Fruit fly (Drosophila melanogaster) whole organism, embryonic: Measurements from ENCODE around the gene Tis11.

Experiments
- Atf6 ChIP-seq: fragments of 200-800 bp; sonication (Bioruptor generic); IDR thresholded peaks from 2 replicates; pipeline ENCODE4 v1.3.6; 2022; ENCODE audit warnings: missing biosample characterization, missing genetic modification characterization
- CG10209 ChIP-seq: fragments of 200-800 bp; sonication (Bioruptor generic); optimal IDR thresholded peaks from 3 replicates; lab custom pipeline; 2017; ENCODE audit warnings: missing biosample characterization, mild to moderate bottlenecking, missing genetic modification characterization, missing genetic modification reagents
- CG10321 ChIP-seq: fragments of 200-800 bp; sonication (Bioruptor generic); IDR thresholded peaks from 2 replicates; pipeline ENCODE4 v1.3.6; 2022; ENCODE audit warnings: missing biosample characterization, missing genetic modification characterization
- CG10543 ChIP-seq: fragments of 200-800 bp; sonication (Bioruptor generic); optimal IDR thresholded peaks from 3 replicates; lab custom pipeline; 2017; ENCODE audit warnings: missing biosample characterization, mild to moderate bottlenecking, missing genetic modification characterization, moderate library complexity
- CG11695 ChIP-seq: fragments of 200-800 bp; sonication (Bioruptor generic); IDR thresholded peaks from 3 replicates; pipeline ENCODE4 v1.3.6; 2022; ENCODE audit warnings: missing biosample characterization, missing genetic modification characterization
- CG12299 ChIP-seq: fragments of 200-800 bp; sonication (Bioruptor generic); optimal IDR thresholded peaks from 2 replicates; lab custom pipeline; 2018; ENCODE audit warnings: missing biosample characterization, mild to moderate bottlenecking, missing genetic modification characterization
- CG16863 ChIP-seq: fragments of 200-800 bp; sonication (Bioruptor generic); optimal IDR thresholded peaks from 3 replicates; lab custom pipeline; 2016; ENCODE audit warnings: missing biosample characterization, missing genetic modification characterization
- CG17385 ChIP-seq: fragments of 200-800 bp; sonication (Bioruptor generic); optimal IDR thresholded peaks from 3 replicates; lab custom pipeline; 2018; ENCODE audit warnings: missing biosample characterization, mild to moderate bottlenecking, missing genetic modification characterization
- CG2199 ChIP-seq: fragments of 200-800 bp; sonication (Bioruptor generic); IDR thresholded peaks from 3 replicates; pipeline ENCODE4 v1.3.6; 2022; ENCODE audit warnings: missing biosample characterization, missing genetic modification characterization
- CG31388 ChIP-seq: fragments of 200-800 bp; sonication (Bioruptor generic); optimal IDR thresholded peaks from 2 replicates; lab custom pipeline; 2016; ENCODE audit warnings: missing biosample characterization, missing genetic modification characterization
- CG3163 ChIP-seq: fragments of 200-800 bp; sonication (Bioruptor generic); optimal IDR thresholded peaks from 3 replicates; lab custom pipeline; 2016; ENCODE audit warnings: missing biosample characterization, missing genetic modification characterization
- CG4360 ChIP-seq: fragments of 200-800 bp; sonication (Bioruptor generic); IDR thresholded peaks from 2 replicates; pipeline ENCODE4 v1.3.6; 2022; ENCODE audit warnings: missing biosample characterization, missing genetic modification characterization
- CG5180 ChIP-seq: fragments of 200-800 bp; sonication (Bioruptor generic); optimal IDR thresholded peaks from 3 replicates; lab custom pipeline; 2017; ENCODE audit warnings: missing biosample characterization, missing genetic modification characterization, mild to moderate bottlenecking, moderate library complexity, missing genetic modification reagents
- CG8290 ChIP-seq, 3 experiments: fragments of 200-800 bp; sonication (Bioruptor generic); optimal IDR thresholded peaks; 2 replicates each; lab custom pipeline; 2016 to 2019; ENCODE audit warnings: missing biosample characterization in 3 of 3, missing genetic modification characterization in 3 of 3, mild to moderate bottlenecking in 2 of 3, moderate library complexity in 1 of 3
- CG8924 ChIP-seq: fragments of 200-800 bp; optimal IDR thresholded peaks from 3 replicates; lab custom pipeline; 2019; ENCODE audit warnings: missing biosample characterization, mild to moderate bottlenecking, missing genetic modification characterization, moderate library complexity
- CG9727 ChIP-seq: fragments of 200-800 bp; sonication (Bioruptor generic); optimal IDR thresholded peaks from 3 replicates; lab custom pipeline; 2017; ENCODE audit warnings: missing biosample characterization, mild to moderate bottlenecking, missing genetic modification characterization
- Gsc ChIP-seq: fragments of 200-800 bp; sonication (Bioruptor generic); IDR thresholded peaks from 2 replicates; pipeline ENCODE4 v1.3.6; 2022; ENCODE audit warnings: missing biosample characterization, missing genetic modification characterization
- HmgZ ChIP-seq: fragments of 200-800 bp; sonication (Bioruptor generic); optimal IDR thresholded peaks from 2 replicates; lab custom pipeline; 2018; ENCODE audit warnings: missing biosample characterization, mild to moderate bottlenecking, missing genetic modification characterization
- Kr ChIP-seq: fragments of 200-800 bp; sonication (Bioruptor generic); optimal IDR thresholded peaks from 2 replicates; lab custom pipeline; 2017; ENCODE audit warnings: missing biosample characterization, mild to moderate bottlenecking, missing genetic modification characterization
- Med ChIP-seq: fragments of 200-800 bp; sonication (Bioruptor generic); peaks from one replicate; lab custom pipeline; 2016; ENCODE audit warnings: missing biosample characterization, missing genetic modification characterization, mild to moderate bottlenecking, inconsistent platforms, moderate library complexity
- Sox100B ChIP-seq: fragments of 200-800 bp; sonication (Bioruptor generic); optimal IDR thresholded peaks from 3 replicates; lab custom pipeline; 2018; ENCODE audit warnings: missing biosample characterization, mild to moderate bottlenecking, missing genetic modification characterization
- Spps ChIP-seq: fragments of 200-800 bp; sonication (Bioruptor generic); optimal IDR thresholded peaks from 2 replicates; lab custom pipeline; 2018; ENCODE audit warnings: missing biosample characterization, mild to moderate bottlenecking, missing genetic modification characterization
- Trl ChIP-seq, 3 experiments: fragments of >200 bp in 2 of 3; fragments of 200-800 bp in 1 of 3; sonication (Bioruptor generic) in 1 of 3; optimal IDR thresholded peaks; 2 replicates in 1 of 3; 3 replicates in 2 of 3; lab custom pipeline; 2016 to 2017; ENCODE audit warnings: missing biosample characterization in 1 of 3, missing genetic modification characterization in 1 of 3
- ac ChIP-seq: fragments of 200-800 bp; sonication (Bioruptor generic); optimal IDR thresholded peaks from 3 replicates; lab custom pipeline; 2017; ENCODE audit warnings: missing biosample characterization, mild to moderate bottlenecking, missing genetic modification characterization
- bab2 ChIP-seq: fragments of 200-800 bp; sonication (Bioruptor generic); optimal IDR thresholded peaks from 2 replicates; lab custom pipeline; 2016; ENCODE audit warnings: missing biosample characterization, missing genetic modification characterization
- bsh ChIP-seq, 2 experiments: fragments of 200-800 bp; sonication (Bioruptor generic); optimal IDR thresholded peaks; 2 replicates each; lab custom pipeline; 2017 to 2018; ENCODE audit warnings: mild to moderate bottlenecking in 2 of 2, missing biosample characterization in 2 of 2, missing genetic modification characterization in 2 of 2, moderate library complexity in 1 of 2
- cg ChIP-seq: fragments of 200-800 bp; sonication (Bioruptor generic); optimal IDR thresholded peaks from 3 replicates; lab custom pipeline; 2019; ENCODE audit warnings: missing biosample characterization, mild to moderate bottlenecking, missing genetic modification characterization, moderate library complexity
- chinmo ChIP-seq: fragments of 200-800 bp; sonication (Bioruptor generic); IDR thresholded peaks from 4 replicates; pipeline ENCODE4 v1.3.6; 2022; ENCODE audit warnings: missing biosample characterization, missing genetic modification characterization; ENCODE audit not compliant: partially characterized antibody
- dmrt11E ChIP-seq: fragments of 200-800 bp; sonication (Bioruptor generic); optimal IDR thresholded peaks from 3 replicates; lab custom pipeline; 2018; ENCODE audit warnings: missing biosample characterization, mild to moderate bottlenecking, missing genetic modification characterization, moderate library complexity
- eve ChIP-seq, 2 experiments: fragments of >200 bp; optimal IDR thresholded peaks; 2 replicates each; lab custom pipeline; 2017; ENCODE audit warnings: missing biosample characterization in 2 of 2, missing genetic modification characterization in 2 of 2
- gcm ChIP-seq: fragments of 200-800 bp; sonication (Bioruptor generic); optimal IDR thresholded peaks from 2 replicates; lab custom pipeline; 2019; ENCODE audit warnings: missing biosample characterization, mild to moderate bottlenecking, missing genetic modification characterization, moderate library complexity
- kni ChIP-seq: fragments of 200-800 bp; sonication (Bioruptor generic); optimal IDR thresholded peaks from 3 replicates; lab custom pipeline; 2017; ENCODE audit warnings: mild to moderate bottlenecking, missing biosample characterization, missing genetic modification reagents, missing genetic modification characterization
- lbe ChIP-seq: fragments of 200-800 bp; sonication (Bioruptor generic); optimal IDR thresholded peaks from 2 replicates; lab custom pipeline; 2016; ENCODE audit warnings: missing biosample characterization, mild to moderate bottlenecking, missing genetic modification characterization
- luna ChIP-seq: fragments of 200-800 bp; sonication (Bioruptor generic); optimal IDR thresholded peaks from 2 replicates; lab custom pipeline; 2016; ENCODE audit warnings: missing biosample characterization, missing genetic modification characterization
- mam ChIP-seq: fragments of 200-800 bp; sonication (Bioruptor generic); optimal IDR thresholded peaks from 3 replicates; lab custom pipeline; 2016; ENCODE audit warnings: missing biosample characterization, missing genetic modification characterization
- nau ChIP-seq: fragments of 200-800 bp; sonication (Bioruptor generic); optimal IDR thresholded peaks from 3 replicates; lab custom pipeline; 2017; ENCODE audit warnings: missing biosample characterization, mild to moderate bottlenecking, missing genetic modification characterization, missing genetic modification reagents
- nmo ChIP-seq: fragments of 200-800 bp; sonication (Bioruptor generic); optimal IDR thresholded peaks from 2 replicates; lab custom pipeline; 2018; ENCODE audit warnings: missing biosample characterization, mild to moderate bottlenecking, missing genetic modification characterization, moderate library complexity
- nom ChIP-seq: fragments of 200-800 bp; sonication (Bioruptor generic); optimal IDR thresholded peaks from 2 replicates; lab custom pipeline; 2017; ENCODE audit warnings: missing biosample characterization, missing genetic modification characterization, mild to moderate bottlenecking, moderate library complexity, missing genetic modification reagents
- org-1 ChIP-seq: fragments of 200-800 bp; sonication (Bioruptor generic); optimal IDR thresholded peaks from 2 replicates; lab custom pipeline; 2017; ENCODE audit warnings: missing biosample characterization, missing genetic modification characterization
- pros ChIP-seq: fragments of 200-800 bp; sonication (Bioruptor generic); optimal IDR thresholded peaks from 3 replicates; lab custom pipeline; 2019; ENCODE audit warnings: missing biosample characterization, mild to moderate bottlenecking, missing genetic modification characterization, moderate library complexity
- psq ChIP-seq: fragments of 200-800 bp; sonication (Bioruptor generic); optimal IDR thresholded peaks from 2 replicates; lab custom pipeline; 2017; ENCODE audit warnings: missing biosample characterization, missing genetic modification characterization
- repo ChIP-seq: fragments of 200-800 bp; sonication (Bioruptor generic); optimal IDR thresholded peaks from 2 replicates; lab custom pipeline; 2016; ENCODE audit warnings: missing biosample characterization, missing genetic modification characterization
- scrt ChIP-seq: fragments of 200-800 bp; sonication (Bioruptor generic); optimal IDR thresholded peaks from 2 replicates; lab custom pipeline; 2018; ENCODE audit warnings: missing biosample characterization, mild to moderate bottlenecking, missing genetic modification characterization, moderate library complexity
- seq ChIP-seq: fragments of 200-800 bp; sonication (Bioruptor generic); IDR thresholded peaks from 2 replicates; pipeline ENCODE4 v1.3.6; 2022; ENCODE audit warnings: missing biosample characterization, missing genetic modification characterization
- toy ChIP-seq: fragments of 200-800 bp; sonication (Bioruptor generic); IDR thresholded peaks from 2 replicates; pipeline ENCODE4 v1.3.6; 2022; ENCODE audit warnings: missing biosample characterization, missing genetic modification characterization
- zf30C ChIP-seq: fragments of 200-800 bp; sonication (Bioruptor generic); optimal IDR thresholded peaks from 3 replicates; lab custom pipeline; 2018; ENCODE audit warnings: missing biosample characterization, mild to moderate bottlenecking, missing genetic modification characterization

Gene Tis11

DNA sequence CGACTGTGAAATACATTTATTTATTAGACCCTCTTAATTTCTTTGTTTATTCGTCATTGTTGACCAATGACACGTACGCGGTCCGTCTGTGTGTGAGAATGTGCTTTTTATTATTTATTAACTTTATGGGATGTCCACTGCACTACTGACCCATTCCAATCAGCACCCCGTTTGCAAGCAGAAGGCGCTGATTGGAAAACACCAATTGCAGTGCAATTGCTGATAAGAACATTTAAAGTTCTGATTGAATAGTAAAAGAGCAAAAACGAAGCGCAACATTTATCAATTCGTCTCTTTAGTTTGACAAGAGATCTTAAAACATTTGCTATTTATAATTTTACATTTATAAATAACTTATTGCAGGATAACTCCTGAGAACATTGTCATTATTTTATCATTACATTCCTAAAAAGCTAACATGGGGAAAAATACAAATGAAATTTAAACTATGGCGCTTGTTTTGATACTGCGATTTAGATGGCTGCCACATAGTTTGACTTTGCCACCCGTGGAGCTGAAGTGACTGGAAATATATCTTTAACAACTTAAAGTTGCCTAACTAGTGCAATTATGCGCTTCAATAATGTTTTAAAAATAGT lies 716 bp upstream of the Tis11 start (continued):
- no peak for TF ChIP-seq Sox100B (GFP tag; lab: Kevin White, UChicago)

DNA sequence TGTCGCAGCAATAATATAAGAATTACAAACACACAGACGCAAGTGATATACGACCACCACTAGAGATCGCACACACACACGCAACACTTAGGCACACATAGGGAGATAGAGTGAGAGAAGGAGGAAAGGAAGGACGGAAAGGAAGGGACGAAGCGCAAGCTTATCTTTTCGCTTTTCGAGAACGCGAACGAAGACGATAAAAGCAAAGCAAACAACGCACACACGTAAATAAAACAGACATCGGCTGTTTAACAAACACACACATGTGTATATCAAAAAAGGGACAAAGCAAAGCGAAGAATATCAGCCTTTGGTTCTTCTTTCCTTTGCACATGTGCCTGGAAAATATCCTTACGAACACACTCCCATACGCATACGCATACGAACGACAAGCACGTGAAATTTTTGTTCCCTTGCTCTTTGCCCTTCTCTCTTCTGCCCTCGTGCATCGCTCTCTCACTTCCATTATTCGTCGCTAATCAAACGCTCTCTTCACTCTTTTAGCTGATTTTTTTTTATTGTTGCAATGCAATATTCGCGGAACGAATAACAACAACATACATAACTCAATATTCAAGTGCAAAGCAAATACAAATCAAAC lies 915 bp downstream of the Tis11 start:
- TF ChIP-seq CG2199 (GFP tag; lab: Robert Waterston, UW) (0 out of 3 replicates have a peak, but pooled peaks have one; percentile 39), Spps (no peak), Atf6 (GFP tag; lab: Robert Waterston, UW) (peak; percentile 61), mam (peak; percentile 9), kni (GFP tag; lab: Kevin White, UChicago) (peak; percentile 28), CG31388 (GFP tag; lab: Kevin White, UChicago) (no peak), CG17385 (GFP tag; lab: Kevin White, UChicago) (peak; percentile 18), CG3163 (GFP tag; lab: Kevin White, UChicago) (peak; percentile 46), pros (GFP tag; lab: Kevin White, UChicago) (peak; percentile 86), zf30C (GFP tag; lab: Kevin White, UChicago) (peak; percentile 8), repo (GFP tag; lab: Kevin White, UChicago) (no peak), scrt (GFP tag; lab: Kevin White, UChicago) (no peak), dmrt11E (peak; percentile 15), psq (GFP tag; lab: Kevin White, UChicago) (peak; percentile 53), HmgZ (peak; percentile 30), luna (GFP tag; lab: Kevin White, UChicago) (no peak), CG10321 (GFP tag; lab: Robert Waterston, UW) (no peak), CG8290 (GFP tag; optimal IDR thresholded peaks at IDR 0.05; lab: Kevin White, UChicago) (no peak), CG8290 (tag; optimal IDR thresholded peaks at IDR 0.05; lab: Kevin White, UChicago) (peak; percentile 3 to 4), nom (GFP tag; lab: Kevin White, UChicago) (peak; percentile 67), eve (GFP tag; optimal IDR thresholded peaks at IDR 0.05; lab: Kevin White, UChicago) (peak in 1 of 2 experiments; percentile 10), bsh (GFP tag; optimal IDR thresholded peaks at IDR 0.05; lab: Kevin White, UChicago) (no peak), nau (GFP tag; lab: Kevin White, UChicago) (peak; percentile 13), Trl (optimal IDR thresholded peaks at IDR 0.05; lab: Kevin White, UChicago) (peak; percentile 72 to 74), Trl (GFP tag; optimal IDR thresholded peaks at IDR 0.05; lab: Kevin White, UChicago) (no peak), CG16863 (GFP tag; lab: Kevin White, UChicago) (no peak), CG4360 (GFP tag; lab: Robert Waterston, UW) (0 out of 2 replicates have a peak, but pooled peaks have one; percentile 9), gcm (GFP tag; lab: Kevin White, UChicago) (peak; percentile 8), cg (GFP tag; lab: Kevin White, UChicago) (peak; percentile 82), CG5180 (GFP tag; lab: Kevin White, UChicago) (peak; percentile 1), nmo (GFP tag; lab: Kevin White, UChicago) (no peak), toy (GFP tag; lab: Robert Waterston, UW) (no peak), Gsc (no peak), CG9727 (peak; percentile 12), CG11695 (GFP tag; lab: Robert Waterston, UW) (no peak), seq (GFP tag; lab: Robert Waterston, UW) (no peak), ac (GFP tag; lab: Kevin White, UChicago) (peak; percentile 59), CG8924 (peak; percentile 47), Kr (peak; percentile 17), CG10543 (GFP tag; lab: Kevin White, UChicago) (peak; percentile 18), CG10209 (peak; percentile 0), CG12299 (tag; lab: Kevin White, UChicago) (no peak), org-1 (GFP tag; lab: Kevin White, UChicago) (no peak), bab2 (GFP tag; lab: Kevin White, UChicago) (peak; percentile 28), chinmo (GFP tag; lab: Robert Waterston, UW) (0 out of 4 replicates have a peak, but pooled peaks have one; percentile 34), Med (GFP tag; lab: Kevin White, UChicago) (peak; percentile 78), lbe (GFP tag; lab: Kevin White, UChicago) (peak; percentile 24)
